Fruit fly (Drosophila melanogaster): ENCODE results near the gene CG34175.

CG34175 gene

dm6 chr2L:3441673-3442072 lies 43.9 kb downstream of the CG34175 start:
- peak; percentile 46 for TF ChIP-seq Med (GFP tag)
- TF ChIP-seq Ets65A (GFP tag) = peak; percentile 23
- TF ChIP-seq CG12155 (GFP tag; optimal IDR thresholded peaks at IDR 0.05) = no peak
- TF ChIP-seq Blimp-1 (GFP tag; optimal IDR thresholded peaks at IDR 0.05) = peak; percentile 1
- no peak for TF ChIP-seq pan (optimal IDR thresholded peaks at IDR 0.05)
- peak in 1 of 2 experiments; percentile 42 for TF ChIP-seq pan (GFP tag; optimal IDR thresholded peaks at IDR 0.05 in 1 of 2, IDR thresholded peaks at IDR 0.05 in 1 of 2)
- no peak for TF ChIP-seq hkb (optimal IDR thresholded peaks at IDR 0.05)
- TF ChIP-seq hkb (GFP tag; IDR thresholded peaks at IDR 0.05) = no peak
- TF ChIP-seq CG10321 (GFP tag; IDR thresholded peaks at IDR 0.05) = 0 out of 2 replicates have a peak, but pooled peaks have one; percentile 9

dm6 chr2L:3444789-3445188 lies 47.0 kb downstream of the CG34175 start:
- TF ChIP-seq ap (GFP tag; IDR thresholded peaks at IDR 0.05) (0 out of 2 replicates have a peak, but pooled peaks have one; percentile 19), jumu (GFP tag; optimal IDR thresholded peaks at IDR 0.05) (peak; percentile 20), CG12236 (GFP tag; optimal IDR thresholded peaks at IDR 0.05) (no peak), CG5245 (GFP tag; optimal IDR thresholded peaks at IDR 0.05) (peak; percentile 46), CG9817 (tag; optimal IDR thresholded peaks at IDR 0.05) (peak; percentile 15), al (GFP tag; IDR thresholded peaks at IDR 0.05) (0 out of 2 replicates have a peak, but pooled peaks have one; percentile 21), CG9609 (GFP tag; optimal IDR thresholded peaks at IDR 0.05) (peak; percentile 52), CG5953 (GFP tag; IDR thresholded peaks at IDR 0.05) (0 out of 2 replicates have a peak, but pooled peaks have one; percentile 22), gro (GFP tag; optimal IDR thresholded peaks at IDR 0.05) (no peak), bowl (GFP tag; IDR thresholded peaks at IDR 0.05) (no peak), CG7839 (tag; optimal IDR thresholded peaks at IDR 0.05) (peak; percentile 52), CoRest (tag; optimal IDR thresholded peaks at IDR 0.05) (peak; percentile 22), CG15269 (tag; optimal IDR thresholded peaks at IDR 0.05) (peak; percentile 36), CG9932 (GFP tag; IDR thresholded peaks at IDR 0.05) (no peak; the same call in 1 of the 2 replicates), vvl (GFP tag; IDR thresholded peaks at IDR 0.05) (peak; percentile 73), Ptx1 (GFP tag; IDR thresholded peaks at IDR 0.05) (peak; percentile 65), CG1602 (GFP tag; optimal IDR thresholded peaks at IDR 0.05) (peak; percentile 5), H2.0 (GFP tag; IDR thresholded peaks at IDR 0.05) (peak; percentile 40; the same call in 1 of the 2 replicates), CG12659 (GFP tag; optimal IDR thresholded peaks at IDR 0.05) (peak; percentile 15), Dek (tag; optimal IDR thresholded peaks at IDR 0.05) (no peak), sisA (GFP tag; IDR thresholded peaks at IDR 0.05) (peak; percentile 46), lbe (GFP tag; optimal IDR thresholded peaks at IDR 0.05) (no peak), psq (GFP tag; optimal IDR thresholded peaks at IDR 0.05) (no peak), CG2875 (GFP tag; optimal IDR thresholded peaks at IDR 0.05) (peak; percentile 23), CG15601 (tag; optimal IDR thresholded peaks at IDR 0.05) (no peak), CG6854 (GFP tag; optimal IDR thresholded peaks at IDR 0.05) (no peak), Rfx (GFP tag; IDR thresholded peaks at IDR 0.05) (peak; percentile 60), CG34376 (GFP tag; optimal IDR thresholded peaks at IDR 0.05) (no peak), nerfin-2 (GFP tag; IDR thresholded peaks at IDR 0.05; ENCODE audit: partially characterized antibody) (no peak), bsh (GFP tag; optimal IDR thresholded peaks at IDR 0.05) (peak; percentile 46 to 55), CG9437 (GFP tag; optimal IDR thresholded peaks at IDR 0.05) (peak; percentile 18), usp (GFP tag; optimal IDR thresholded peaks at IDR 0.05) (no peak), Oli (tag; optimal IDR thresholded peaks at IDR 0.05) (peak; percentile 49), CG12942 (GFP tag; optimal IDR thresholded peaks at IDR 0.05) (peak; percentile 60), CG15514 (GFP tag; optimal IDR thresholded peaks at IDR 0.05) (peak; percentile 28), CG33213 (GFP tag; optimal IDR thresholded peaks at IDR 0.05) (peak; percentile 15), klu (GFP tag; IDR thresholded peaks at IDR 0.05) (0 out of 2 replicates have a peak, but pooled peaks have one; percentile 27), HLH3B (GFP tag; IDR thresholded peaks at IDR 0.05) (peak; percentile 49; the same call in 1 of the 2 replicates), Fer1 (GFP tag; optimal IDR thresholded peaks at IDR 0.05) (peak; percentile 34), Xrp1 (GFP tag; IDR thresholded peaks at IDR 0.05) (peak; percentile 53; the same call in 1 of the 2 replicates), Drgx (GFP tag; IDR thresholded peaks at IDR 0.05) (peak; percentile 84), rib (GFP tag; IDR thresholded peaks at IDR 0.05) (no peak)
